Fruit fly (Drosophila melanogaster) whole organism, embryonic: ENCODE measurements around the gene Pdh.

ENCODE experiments used
- C15 ChIP-seq: fragments of 200-800 bp; sonication (Bioruptor generic); IDR thresholded peaks from 3 replicates; pipeline ENCODE4 v1.3.6; 2022; ENCODE audit warnings: missing biosample characterization, missing genetic modification characterization
- CG10462 ChIP-seq: fragments of 200-800 bp; sonication (Bioruptor generic); optimal IDR thresholded peaks from 2 replicates; lab custom pipeline; 2016; ENCODE audit warnings: missing biosample characterization, missing genetic modification characterization
- CG13123 ChIP-seq: fragments of 200-800 bp; sonication (Bioruptor generic); optimal IDR thresholded peaks from 2 replicates; lab custom pipeline; 2016; ENCODE audit warnings: missing biosample characterization, missing genetic modification characterization
- CG13296 ChIP-seq: fragments of 200-800 bp; sonication (Bioruptor generic); optimal IDR thresholded peaks from 3 replicates; lab custom pipeline; 2018; ENCODE audit warnings: missing biosample characterization, mild to moderate bottlenecking, missing genetic modification characterization
- CG13624 ChIP-seq: fragments of 200-800 bp; sonication (Bioruptor generic); optimal IDR thresholded peaks from 2 replicates; lab custom pipeline; 2016; ENCODE audit warnings: missing biosample characterization, missing genetic modification characterization
- CG14441 ChIP-seq: fragments of 200-800 bp; sonication (Bioruptor generic); IDR thresholded peaks from 2 replicates; pipeline ENCODE4 v1.3.6; 2022; ENCODE audit warnings: missing biosample characterization, missing genetic modification characterization
- CG14667 ChIP-seq: fragments of 200-800 bp; sonication (Bioruptor generic); IDR thresholded peaks from 2 replicates; pipeline ENCODE4 v1.3.6; 2022; ENCODE audit warnings: missing biosample characterization, missing genetic modification characterization
- CG15269 ChIP-seq: fragments of 200-800 bp; sonication (Bioruptor generic); optimal IDR thresholded peaks from 2 replicates; lab custom pipeline; 2018; ENCODE audit warnings: missing biosample characterization, mild to moderate bottlenecking, missing genetic modification characterization, moderate library complexity
- CG1529 ChIP-seq: fragments of 200-800 bp; sonication (Bioruptor generic); optimal IDR thresholded peaks from 3 replicates; lab custom pipeline; 2018; ENCODE audit warnings: missing biosample characterization, missing genetic modification characterization
- CG1602 ChIP-seq: fragments of 200-800 bp; sonication (Bioruptor generic); optimal IDR thresholded peaks from 3 replicates; lab custom pipeline; 2016; ENCODE audit warnings: missing biosample characterization, missing genetic modification characterization
- CG16815 ChIP-seq: fragments of 200-800 bp; sonication (Bioruptor generic); optimal IDR thresholded peaks from 3 replicates; lab custom pipeline; 2017; ENCODE audit warnings: missing biosample characterization, mild to moderate bottlenecking, missing genetic modification characterization
- CG17359 ChIP-seq: fragments of 200-800 bp; sonication (Bioruptor generic); optimal IDR thresholded peaks from 3 replicates; lab custom pipeline; 2018; ENCODE audit warnings: missing biosample characterization, mild to moderate bottlenecking, missing genetic modification characterization, moderate library complexity
- CG2678 ChIP-seq: fragments of 200-800 bp; sonication (Bioruptor generic); optimal IDR thresholded peaks from 3 replicates; lab custom pipeline; 2019; ENCODE audit warnings: missing biosample characterization, mild to moderate bottlenecking, missing genetic modification characterization, moderate library complexity
- CG2712 ChIP-seq: fragments of 200-800 bp; optimal IDR thresholded peaks from 3 replicates; lab custom pipeline; 2019; ENCODE audit warnings: missing biosample characterization, mild to moderate bottlenecking, missing genetic modification characterization, moderate library complexity
- CG6765 ChIP-seq: fragments of 200-800 bp; sonication (Bioruptor generic); optimal IDR thresholded peaks from 3 replicates; lab custom pipeline; 2017; ENCODE audit warnings: missing biosample characterization, mild to moderate bottlenecking, missing genetic modification characterization
- CG7556 ChIP-seq: fragments of 200-800 bp; sonication (Bioruptor generic); optimal IDR thresholded peaks from 2 replicates; lab custom pipeline; 2017; ENCODE audit warnings: missing biosample characterization, mild to moderate bottlenecking, missing genetic modification characterization
- CG8388 ChIP-seq: fragments of 200-800 bp; sonication (Bioruptor generic); optimal IDR thresholded peaks from 2 replicates; lab custom pipeline; 2019; ENCODE audit warnings: missing biosample characterization, mild to moderate bottlenecking, missing genetic modification characterization, moderate library complexity
- CG9437 ChIP-seq: fragments of 200-800 bp; sonication (Bioruptor generic); optimal IDR thresholded peaks from 2 replicates; lab custom pipeline; 2018; ENCODE audit warnings: missing biosample characterization, mild to moderate bottlenecking, missing genetic modification characterization
- CG9727 ChIP-seq: fragments of 200-800 bp; sonication (Bioruptor generic); optimal IDR thresholded peaks from 3 replicates; lab custom pipeline; 2017; ENCODE audit warnings: missing biosample characterization, mild to moderate bottlenecking, missing genetic modification characterization
- CHES-1-like ChIP-seq: fragments of 200-800 bp; sonication (Bioruptor generic); optimal IDR thresholded peaks from 2 replicates; lab custom pipeline; 2016; ENCODE audit warnings: missing biosample characterization, missing genetic modification characterization
- D19B ChIP-seq: fragments of 200-800 bp; sonication (Bioruptor generic); optimal IDR thresholded peaks from 2 replicates; lab custom pipeline; 2017; ENCODE audit warnings: missing biosample characterization, mild to moderate bottlenecking, missing genetic modification characterization
- Doc3 ChIP-seq: fragments of 200-800 bp; sonication (Bioruptor generic); IDR thresholded peaks from 3 replicates; pipeline ENCODE4 v1.3.6; 2022; ENCODE audit warnings: missing biosample characterization, missing genetic modification characterization; ENCODE audit not compliant: partially characterized antibody
- H2.0 ChIP-seq: fragments of 200-800 bp; sonication (Bioruptor generic); IDR thresholded peaks from 2 replicates; pipeline ENCODE4 v1.3.6; 2022; ENCODE audit warnings: missing biosample characterization, missing genetic modification characterization
- Lhr ChIP-seq: fragments of 200-800 bp; sonication (Bioruptor generic); optimal IDR thresholded peaks from 3 replicates; lab custom pipeline; 2017; ENCODE audit warnings: mild to moderate bottlenecking, missing biosample characterization, missing genetic modification reagents, missing genetic modification characterization
- Mrtf ChIP-seq: fragments of 200-800 bp; sonication (Bioruptor generic); IDR thresholded peaks from 3 replicates; pipeline ENCODE4 v1.3.6; 2022; ENCODE audit warnings: missing biosample characterization, missing genetic modification characterization
- NFAT ChIP-seq: fragments of 200-800 bp; sonication (Bioruptor generic); IDR thresholded peaks from 2 replicates; pipeline ENCODE4 v1.3.6; 2022; ENCODE audit warnings: missing biosample characterization, missing genetic modification characterization
- Sox100B ChIP-seq: fragments of 200-800 bp; sonication (Bioruptor generic); optimal IDR thresholded peaks from 3 replicates; lab custom pipeline; 2018; ENCODE audit warnings: missing biosample characterization, mild to moderate bottlenecking, missing genetic modification characterization
- Sry-β ChIP-seq: fragments of 200-800 bp; sonication (Bioruptor generic); optimal IDR thresholded peaks from 2 replicates; lab custom pipeline; 2018; ENCODE audit warnings: missing biosample characterization, mild to moderate bottlenecking, missing genetic modification characterization, moderate library complexity
- ara ChIP-seq: fragments of 200-800 bp; sonication (Bioruptor generic); IDR thresholded peaks from 2 replicates; pipeline ENCODE4 v1.3.6; 2022; ENCODE audit warnings: missing biosample characterization, missing genetic modification characterization
- br ChIP-seq: fragments of >200 bp; optimal IDR thresholded peaks from 2 replicates; lab custom pipeline; 2017
- corto ChIP-seq: fragments of 200-800 bp; sonication (Bioruptor generic); optimal IDR thresholded peaks from 2 replicates; lab custom pipeline; 2016; ENCODE audit warnings: missing biosample characterization, mild to moderate bottlenecking, missing genetic modification characterization, moderate library complexity
- dysf ChIP-seq: fragments of 200-800 bp; sonication (Bioruptor generic); IDR thresholded peaks from 3 replicates; pipeline ENCODE4 v1.3.6; 2022; ENCODE audit warnings: missing biosample characterization, missing genetic modification characterization
- ems ChIP-seq: fragments of 200-800 bp; sonication (Bioruptor generic); optimal IDR thresholded peaks from 3 replicates; lab custom pipeline; 2016; ENCODE audit warnings: missing biosample characterization, missing genetic modification characterization
- eve ChIP-seq, 2 experiments: fragments of >200 bp; optimal IDR thresholded peaks; 2 replicates each; lab custom pipeline; 2017; ENCODE audit warnings: missing biosample characterization in 2 of 2, missing genetic modification characterization in 2 of 2
- ewg ChIP-seq: fragments of 200-800 bp; sonication (Bioruptor generic); optimal IDR thresholded peaks from 3 replicates; lab custom pipeline; 2017; ENCODE audit warnings: mild to moderate bottlenecking, missing biosample characterization, missing genetic modification reagents, missing genetic modification characterization
- ftz-f1 ChIP-seq: fragments of 200-800 bp; sonication (Bioruptor generic); optimal IDR thresholded peaks from 2 replicates; lab custom pipeline; 2016; ENCODE audit warnings: missing biosample characterization, missing genetic modification characterization
- gcm ChIP-seq: fragments of 200-800 bp; sonication (Bioruptor generic); optimal IDR thresholded peaks from 2 replicates; lab custom pipeline; 2019; ENCODE audit warnings: missing biosample characterization, mild to moderate bottlenecking, missing genetic modification characterization, moderate library complexity
- gem ChIP-seq: fragments of 200-800 bp; sonication (Bioruptor generic); optimal IDR thresholded peaks from 2 replicates; lab custom pipeline; 2019; ENCODE audit warnings: missing biosample characterization, mild to moderate bottlenecking, missing genetic modification characterization, moderate library complexity
- jing ChIP-seq: fragments of 200-800 bp; sonication (Bioruptor generic); optimal IDR thresholded peaks from 2 replicates; lab custom pipeline; 2018; ENCODE audit warnings: missing biosample characterization, mild to moderate bottlenecking, missing genetic modification characterization
- mld ChIP-seq: fragments of 200-800 bp; sonication (Bioruptor generic); IDR thresholded peaks from 3 replicates; pipeline ENCODE4 v1.3.6; 2022; ENCODE audit warnings: missing biosample characterization, missing genetic modification characterization; ENCODE audit not compliant: partially characterized antibody
- oc ChIP-seq: fragments of 200-800 bp; sonication (Bioruptor generic); optimal IDR thresholded peaks from 2 replicates; lab custom pipeline; 2018; ENCODE audit warnings: missing biosample characterization, mild to moderate bottlenecking, missing genetic modification characterization, moderate library complexity
- p53 ChIP-seq: fragments of 200-800 bp; sonication (Bioruptor generic); optimal IDR thresholded peaks from 2 replicates; lab custom pipeline; 2016; ENCODE audit warnings: missing biosample characterization, missing genetic modification characterization
- pho ChIP-seq: fragments of 200-800 bp; sonication (Bioruptor generic); optimal IDR thresholded peaks from 2 replicates; lab custom pipeline; 2016; ENCODE audit warnings: missing biosample characterization, missing genetic modification characterization
- pnt ChIP-seq: fragments of 200-800 bp; sonication (Bioruptor generic); optimal IDR thresholded peaks from 3 replicates; lab custom pipeline; 2016; ENCODE audit warnings: missing biosample characterization, missing genetic modification characterization
- sima ChIP-seq: fragments of 200-800 bp; sonication (Bioruptor generic); optimal IDR thresholded peaks from 2 replicates; lab custom pipeline; 2016; ENCODE audit warnings: missing biosample characterization, missing genetic modification characterization
- sna ChIP-seq: fragments of 200-800 bp; sonication (Bioruptor generic); IDR thresholded peaks from 2 replicates; pipeline ENCODE4 v1.3.6; 2022; ENCODE audit warnings: missing biosample characterization, missing genetic modification characterization; ENCODE audit not compliant: partially characterized antibody
- wek ChIP-seq: fragments of 200-800 bp; sonication (Bioruptor generic); optimal IDR thresholded peaks from 3 replicates; lab custom pipeline; 2018; ENCODE audit warnings: missing biosample characterization, mild to moderate bottlenecking, missing genetic modification characterization, moderate library complexity
- wor ChIP-seq: fragments of 200-800 bp; sonication (Bioruptor generic); IDR thresholded peaks from 2 replicates; pipeline ENCODE4 v1.3.6; 2022; ENCODE audit warnings: missing biosample characterization, missing genetic modification characterization
- zen2 ChIP-seq: fragments of 200-800 bp; sonication (Bioruptor generic); IDR thresholded peaks from 3 replicates; pipeline ENCODE4 v1.3.6; 2022; ENCODE audit warnings: missing biosample characterization, missing genetic modification characterization; ENCODE audit not compliant: partially characterized antibody

Pdh gene

dm6 chr3L:16305820-16306650 is 48.1 kb downstream of the Pdh start, which contains the start of the genes CG13043 and CG13063 (continued):
- TF ChIP-seq zen2 (GFP tag; lab: Robert Waterston, UW) (no peak), ara (GFP tag; lab: Robert Waterston, UW) (no peak), CG14441 (0 out of 2 replicates have a peak, but pooled peaks have one; percentile 27), CG14667 (GFP tag; lab: Robert Waterston, UW) (no peak), br (lab: Kevin White, UChicago) (no peak), CG13296 (GFP tag; lab: Kevin White, UChicago) (no peak), Sry-β (no peak), CG7556 (GFP tag; lab: Kevin White, UChicago) (peak; percentile 11), jing (GFP tag; lab: Kevin White, UChicago) (no peak), dysf (GFP tag; lab: Robert Waterston, UW) (0 out of 3 replicates have a peak, but pooled peaks have one; percentile 31), Doc3 (no peak), Mrtf (GFP tag; lab: Robert Waterston, UW) (no peak), CG9727 (no peak), ftz-f1 (GFP tag; lab: Kevin White, UChicago) (no peak), sima (no peak), Lhr (no peak), eve (GFP tag; optimal IDR thresholded peaks at IDR 0.05; lab: Kevin White, UChicago) (no peak), CG1602 (GFP tag; lab: Kevin White, UChicago) (no peak), pho (GFP tag; lab: Kevin White, UChicago) (no peak), oc (tag; lab: Kevin White, UChicago) (peak; percentile 7), wor (GFP tag; lab: Robert Waterston, UW) (no peak), CG8388 (no peak), H2.0 (0 out of 2 replicates have a peak, but pooled peaks have one; percentile 17), CHES-1-like (GFP tag; lab: Kevin White, UChicago) (no peak), CG2712 (tag; lab: Kevin White, UChicago) (no peak), CG16815 (GFP tag; lab: Kevin White, UChicago) (no peak), pnt (GFP tag; lab: Kevin White, UChicago) (no peak), CG17359 (tag; lab: Kevin White, UChicago) (no peak), CG15269 (tag; lab: Kevin White, UChicago) (peak; percentile 41), ewg (GFP tag; lab: Kevin White, UChicago) (no peak), NFAT (GFP tag; lab: Robert Waterston, UW) (no peak), gcm (GFP tag; lab: Kevin White, UChicago) (no peak), wek (GFP tag; lab: Kevin White, UChicago) (no peak), Sox100B (GFP tag; lab: Kevin White, UChicago) (peak; percentile 32), CG1529 (GFP tag; lab: Kevin White, UChicago) (no peak), CG13123 (no peak), CG2678 (tag; lab: Kevin White, UChicago) (peak; percentile 42), CG6765 (no peak), CG10462 (GFP tag; lab: Kevin White, UChicago) (no peak), corto (GFP tag; lab: Kevin White, UChicago) (no peak), D19B (no peak), p53 (GFP tag; lab: Kevin White, UChicago) (no peak), CG13624 (GFP tag; lab: Kevin White, UChicago) (no peak), CG9437 (no peak), C15 (GFP tag; lab: Robert Waterston, UW) (no peak), mld (GFP tag; lab: Robert Waterston, UW) (no peak), sna (GFP tag; lab: Robert Waterston, UW) (no peak), gem (tag; lab: Kevin White, UChicago) (peak; percentile 59), ems (no peak)
